Worm (Caenorhabditis elegans) whole organism, midembryonic: ENCODE data around the gene pacs-1.

Experiments used
- T22C8.4 ChIP-seq: fragments of 200-800 bp; sonication (Bioruptor generic); IDR thresholded peaks from 2 replicates; pipeline ENCODE4 v1.3.6; 2022; ENCODE audit warnings: missing genetic modification characterization, missing compliant biosample characterization
- cog-1 ChIP-seq: sonication (generic microtip); optimal IDR thresholded peaks from 2 replicates; lab custom pipeline; 2016; ENCODE audit warnings: missing genetic modification characterization, missing compliant biosample characterization
- flt-1 ChIP-seq: fragments of 200-800 bp; sonication (Bioruptor generic); IDR thresholded peaks from 2 replicates; pipeline ENCODE4 v1.3.6; 2022; ENCODE audit warnings: missing genetic modification characterization, missing compliant biosample characterization
- klf-2 ChIP-seq: fragments of 200-800 bp; sonication (Bioruptor generic); conservative IDR thresholded peaks from 2 replicates; pipeline ENCODE4 v1.3.6; 2022; ENCODE audit warnings: missing genetic modification reagents, missing genetic modification characterization, missing compliant biosample characterization
- med-1 ChIP-seq: sonication (generic microtip); optimal IDR thresholded peaks from 2 replicates; lab custom pipeline; 2017; ENCODE audit warnings: missing genetic modification characterization, mild to moderate bottlenecking, missing compliant biosample characterization, antibody characterized with exemption, missing genetic modification reagents; ENCODE audit not compliant: insufficient read depth
- ref-1 ChIP-seq: fragments of 200-800 bp; sonication (Bioruptor generic); conservative IDR thresholded peaks from 2 replicates; pipeline ENCODE4 v1.3.6; 2022; ENCODE audit warnings: missing genetic modification reagents, missing genetic modification characterization, missing compliant biosample characterization
- tab-1 ChIP-seq: fragments of 200-800 bp; sonication (Bioruptor generic); IDR thresholded peaks from 2 replicates; pipeline ENCODE4 v1.3.6; 2022; ENCODE audit warnings: missing genetic modification characterization, missing compliant biosample characterization
- ztf-23 ChIP-seq: fragments of 200-800 bp; sonication (Bioruptor generic); IDR thresholded peaks from 2 replicates; pipeline ENCODE4 v1.3.6; 2022; ENCODE audit warnings: missing genetic modification reagents, missing genetic modification characterization, missing compliant biosample characterization
- ztf-29 ChIP-seq: fragments of 200-800 bp; sonication (Bioruptor generic); IDR thresholded peaks from 2 replicates; pipeline ENCODE4 v1.3.6; 2022; ENCODE audit warnings: missing genetic modification reagents, missing genetic modification characterization, missing compliant biosample characterization

The pacs-1 gene

ce11 chrV:9217158-9217557, at the start of gene pacs-1:
Gene pacs-1, minus strand, starts transcription at chrV:9217258.
- no peak for TF ChIP-seq ztf-23 (GFP tag; lab: Robert Waterston, UW)
- no peak for TF ChIP-seq flt-1 (GFP tag; lab: Robert Waterston, UW)
- no peak for TF ChIP-seq med-1
- no peak for TF ChIP-seq klf-2 (GFP tag; lab: Robert Waterston, UW)

ce11 chrV:9266399-9266798, 49.3 kb upstream of the pacs-1 start, which contains the start of gene slc-17.7:
Gene slc-17.7, minus strand, starts transcription at chrV:9266499.
- TF ChIP-seq ztf-23 (GFP tag; lab: Robert Waterston, UW), result no peak
- no peak for TF ChIP-seq cog-1 (tag; lab: Kevin White, UChicago)
- TF ChIP-seq tab-1 (GFP tag; lab: Robert Waterston, UW), result no peak
- no peak for TF ChIP-seq med-1
- no peak for TF ChIP-seq flt-1 (GFP tag; lab: Robert Waterston, UW)
- no peak for TF ChIP-seq klf-2 (GFP tag; lab: Robert Waterston, UW)
- no peak for TF ChIP-seq T22C8.4 (GFP tag; lab: Robert Waterston, UW)
- TF ChIP-seq ztf-29 (GFP tag; lab: Robert Waterston, UW), result no peak
- TF ChIP-seq ref-1 (GFP tag; lab: Robert Waterston, UW), result no peak

ce11 chrV:9262708-9263107, 45.6 kb upstream of the pacs-1 start:
- TF ChIP-seq klf-2 (GFP tag; lab: Robert Waterston, UW) (no peak), ztf-29 (GFP tag; lab: Robert Waterston, UW) (no peak), cog-1 (tag; lab: Kevin White, UChicago) (no peak), flt-1 (GFP tag; lab: Robert Waterston, UW) (no peak), ref-1 (GFP tag; lab: Robert Waterston, UW) (no peak), tab-1 (GFP tag; lab: Robert Waterston, UW) (no peak), ztf-23 (GFP tag; lab: Robert Waterston, UW) (no peak), med-1 (no peak), T22C8.4 (GFP tag; lab: Robert Waterston, UW) (no peak)

ce11 chrV:9261492-9261891, 44.4 kb upstream of the pacs-1 start, which contains the start of gene nhr-36:
Gene nhr-36, minus strand, starts transcription at chrV:9261592.
- TF ChIP-seq ref-1 (GFP tag; lab: Robert Waterston, UW), result no peak

- no peak for TF ChIP-seq klf-2 (GFP tag; lab: Robert Waterston, UW)
- TF ChIP-seq cog-1 (tag; lab: Kevin White, UChicago), result no peak
- TF ChIP-seq T22C8.4 (GFP tag; lab: Robert Waterston, UW), result no peak
- TF ChIP-seq flt-1 (GFP tag; lab: Robert Waterston, UW), result no peak
- TF ChIP-seq med-1, result no peak
- TF ChIP-seq ztf-29 (GFP tag; lab: Robert Waterston, UW), result no peak
- no peak for TF ChIP-seq tab-1 (GFP tag; lab: Robert Waterston, UW)
- no peak for TF ChIP-seq ref-1 (GFP tag; lab: Robert Waterston, UW)
- no peak for TF ChIP-seq ztf-23 (GFP tag; lab: Robert Waterston, UW)
Measured at ce11 chrV:9260411-9260810, 43.4 kb upstream of the pacs-1 start.

ce11 chrV:9257467-9257866, 40.4 kb upstream of the pacs-1 start, which contains the start of gene F07C3.16:
Gene F07C3.16, minus strand, starts transcription at chrV:9257567.
- TF ChIP-seq tab-1 (GFP tag; lab: Robert Waterston, UW), result no peak
- no peak for TF ChIP-seq med-1
- TF ChIP-seq ztf-23 (GFP tag; lab: Robert Waterston, UW), result no peak
- no peak for TF ChIP-seq T22C8.4 (GFP tag; lab: Robert Waterston, UW)
- no peak for TF ChIP-seq ztf-29 (GFP tag; lab: Robert Waterston, UW)
- TF ChIP-seq klf-2 (GFP tag; lab: Robert Waterston, UW), result no peak
- no peak for TF ChIP-seq flt-1 (GFP tag; lab: Robert Waterston, UW)

ce11 chrV:9255480-9255879, 38.4 kb upstream of the pacs-1 start:
- TF ChIP-seq tab-1 (GFP tag; lab: Robert Waterston, UW) (no peak), ztf-23 (GFP tag; lab: Robert Waterston, UW) (no peak), T22C8.4 (GFP tag; lab: Robert Waterston, UW) (no peak), ref-1 (GFP tag; lab: Robert Waterston, UW) (no peak), med-1 (no peak), flt-1 (GFP tag; lab: Robert Waterston, UW) (no peak), ztf-29 (GFP tag; lab: Robert Waterston, UW) (no peak), cog-1 (tag; lab: Kevin White, UChicago) (no peak), klf-2 (GFP tag; lab: Robert Waterston, UW) (no peak)

ce11 chrV:9254012-9254696, 37.1 kb upstream of the pacs-1 start, which contains the start of gene F07C3.9:
Gene F07C3.9, minus strand, starts transcription at chrV:9254646.
- TF ChIP-seq cog-1 (tag; lab: Kevin White, UChicago), result no peak
- no peak for TF ChIP-seq med-1
- no peak for TF ChIP-seq tab-1 (GFP tag; lab: Robert Waterston, UW)
- TF ChIP-seq ztf-23 (GFP tag; lab: Robert Waterston, UW), result no peak
- TF ChIP-seq klf-2 (GFP tag; lab: Robert Waterston, UW), result no peak
- no peak for TF ChIP-seq ztf-29 (GFP tag; lab: Robert Waterston, UW)
- no peak for TF ChIP-seq T22C8.4 (GFP tag; lab: Robert Waterston, UW)
- TF ChIP-seq ref-1 (GFP tag; lab: Robert Waterston, UW), result no peak
- TF ChIP-seq flt-1 (GFP tag; lab: Robert Waterston, UW), result no peak

ce11 chrV:9249932-9250331, 32.9 kb upstream of the pacs-1 start, which contains the start of gene ptd-2:
Gene ptd-2, plus strand, starts transcription at chrV:9250232.
- TF ChIP-seq med-1 (no peak), flt-1 (GFP tag; lab: Robert Waterston, UW) (no peak)

- TF ChIP-seq klf-2 (GFP tag; lab: Robert Waterston, UW) (no peak), T22C8.4 (GFP tag; lab: Robert Waterston, UW) (no peak), ref-1 (GFP tag; lab: Robert Waterston, UW) (no peak), flt-1 (GFP tag; lab: Robert Waterston, UW) (no peak), ztf-29 (GFP tag; lab: Robert Waterston, UW) (no peak), med-1 (no peak), ztf-23 (GFP tag; lab: Robert Waterston, UW) (no peak), cog-1 (tag; lab: Kevin White, UChicago) (no peak), tab-1 (GFP tag; lab: Robert Waterston, UW) (no peak)
Measured at ce11 chrV:9249206-9249605, 32.1 kb upstream of the pacs-1 start, which contains the start of gene str-94. Gene str-94, minus strand, starts transcription at chrV:9249306.
